Fruit fly (Drosophila melanogaster) whole organism, embryonic: ENCODE measurements around the gene CG1231.

Experiments
- B-H1 ChIP-seq: fragments of 200-800 bp; sonication (Bioruptor generic); IDR thresholded peaks from 3 replicates; pipeline ENCODE4 v1.3.6; 2022; ENCODE audit warnings: missing biosample characterization, missing genetic modification characterization
- BEAF-32 ChIP-seq: fragments of 200-800 bp; sonication (Bioruptor generic); optimal IDR thresholded peaks from 3 replicates; lab custom pipeline; 2017; ENCODE audit warnings: missing biosample characterization, missing genetic modification characterization, mild to moderate bottlenecking, moderate library complexity, missing genetic modification reagents
- CG10462 ChIP-seq: fragments of 200-800 bp; sonication (Bioruptor generic); optimal IDR thresholded peaks from 2 replicates; lab custom pipeline; 2016; ENCODE audit warnings: missing biosample characterization, missing genetic modification characterization
- CG11456 ChIP-seq: fragments of 200-800 bp; sonication (Bioruptor generic); IDR thresholded peaks from 3 replicates; pipeline ENCODE4 v1.3.6; 2022; ENCODE audit warnings: missing biosample characterization, missing genetic modification characterization
- CG1602 ChIP-seq: fragments of 200-800 bp; sonication (Bioruptor generic); optimal IDR thresholded peaks from 3 replicates; lab custom pipeline; 2016; ENCODE audit warnings: missing biosample characterization, missing genetic modification characterization
- CG16813 ChIP-seq: fragments of 200-800 bp; sonication (Bioruptor generic); IDR thresholded peaks from 3 replicates; pipeline ENCODE4 v1.3.6; 2022; ENCODE audit warnings: missing biosample characterization, missing genetic modification characterization; ENCODE audit not compliant: partially characterized antibody
- CG16815 ChIP-seq: fragments of 200-800 bp; sonication (Bioruptor generic); optimal IDR thresholded peaks from 3 replicates; lab custom pipeline; 2017; ENCODE audit warnings: missing biosample characterization, mild to moderate bottlenecking, missing genetic modification characterization
- CG17328 ChIP-seq: fragments of 200-800 bp; sonication (Bioruptor generic); IDR thresholded peaks from 2 replicates; pipeline ENCODE4 v1.3.6; 2022; ENCODE audit warnings: missing biosample characterization, missing genetic modification characterization
- CG2199 ChIP-seq: fragments of 200-800 bp; sonication (Bioruptor generic); IDR thresholded peaks from 3 replicates; pipeline ENCODE4 v1.3.6; 2022; ENCODE audit warnings: missing biosample characterization, missing genetic modification characterization
- CG31224 ChIP-seq: fragments of 200-800 bp; sonication (Bioruptor generic); IDR thresholded peaks from 2 replicates; pipeline ENCODE4 v1.3.6; 2022; ENCODE audit warnings: missing biosample characterization, missing genetic modification characterization
- CG31365 ChIP-seq: fragments of 200-800 bp; sonication (Bioruptor generic); optimal IDR thresholded peaks from 2 replicates; lab custom pipeline; 2018; ENCODE audit warnings: missing biosample characterization, mild to moderate bottlenecking, missing genetic modification characterization
- CG32772 ChIP-seq: fragments of 200-800 bp; sonication (Bioruptor generic); IDR thresholded peaks from 2 replicates; pipeline ENCODE4 v1.3.6; 2022; ENCODE audit warnings: missing biosample characterization, missing genetic modification characterization
- CG4328 ChIP-seq: fragments of 200-800 bp; sonication (Bioruptor generic); optimal IDR thresholded peaks from 3 replicates; lab custom pipeline; 2017; ENCODE audit warnings: missing biosample characterization, missing genetic modification reagents, missing genetic modification characterization
- CG4707 ChIP-seq: fragments of 200-800 bp; sonication (Bioruptor generic); optimal IDR thresholded peaks from 2 replicates; lab custom pipeline; 2018; ENCODE audit warnings: missing biosample characterization, mild to moderate bottlenecking, missing genetic modification characterization, moderate library complexity
- CG6272 ChIP-seq: fragments of 200-800 bp; sonication (Bioruptor generic); IDR thresholded peaks from 2 replicates; pipeline ENCODE4 v1.3.6; 2022; ENCODE audit warnings: missing biosample characterization, missing genetic modification characterization
- CG6765 ChIP-seq: fragments of 200-800 bp; sonication (Bioruptor generic); optimal IDR thresholded peaks from 3 replicates; lab custom pipeline; 2017; ENCODE audit warnings: missing biosample characterization, mild to moderate bottlenecking, missing genetic modification characterization
- CG6791 ChIP-seq: fragments of 200-800 bp; sonication (Bioruptor generic); IDR thresholded peaks from 3 replicates; pipeline ENCODE4 v1.3.6; 2022; ENCODE audit warnings: missing biosample characterization, missing genetic modification characterization; ENCODE audit not compliant: partially characterized antibody
- CG7963 ChIP-seq: fragments of 200-800 bp; sonication (Bioruptor generic); IDR thresholded peaks from 3 replicates; pipeline ENCODE4 v1.3.6; 2022; ENCODE audit warnings: missing biosample characterization, missing genetic modification characterization; ENCODE audit not compliant: partially characterized antibody
- CG8290 ChIP-seq, 3 experiments: fragments of 200-800 bp; sonication (Bioruptor generic); optimal IDR thresholded peaks; 2 replicates each; lab custom pipeline; 2016 to 2019; ENCODE audit warnings: missing biosample characterization in 3 of 3, missing genetic modification characterization in 3 of 3, mild to moderate bottlenecking in 2 of 3, moderate library complexity in 1 of 3
- CG8478 ChIP-seq: fragments of >200 bp; optimal IDR thresholded peaks from 2 replicates; lab custom pipeline; 2018
- Dp ChIP-seq: fragments of 200-800 bp; sonication (Bioruptor generic); optimal IDR thresholded peaks from 2 replicates; lab custom pipeline; 2018; ENCODE audit warnings: missing biosample characterization, mild to moderate bottlenecking, missing genetic modification characterization, moderate library complexity
- Dref ChIP-seq: fragments of 200-800 bp; sonication (Bioruptor generic); IDR thresholded peaks from 2 replicates; pipeline ENCODE4 v1.3.6; 2022; ENCODE audit warnings: missing biosample characterization, missing genetic modification characterization
- Fer2 ChIP-seq: fragments of 200-800 bp; sonication (Bioruptor generic); optimal IDR thresholded peaks from 2 replicates; lab custom pipeline; 2018; ENCODE audit warnings: missing biosample characterization, mild to moderate bottlenecking, missing genetic modification characterization, moderate library complexity
- Hr78 ChIP-seq, 2 experiments: fragments of 200-800 bp in 1 of 2; fragments of >200 bp in 1 of 2; sonication (Bioruptor generic) in 1 of 2; optimal IDR thresholded peaks; 2 replicates each; lab custom pipeline; 2017 to 2019; ENCODE audit warnings: missing biosample characterization in 2 of 2, missing genetic modification characterization in 2 of 2, mild to moderate bottlenecking in 1 of 2, moderate library complexity in 1 of 2
- MESR4 ChIP-seq: fragments of 200-800 bp; sonication (Bioruptor generic); optimal IDR thresholded peaks from 2 replicates; lab custom pipeline; 2018; ENCODE audit warnings: missing biosample characterization, mild to moderate bottlenecking, missing genetic modification characterization, moderate library complexity
- Nf-YB ChIP-seq: fragments of 200-800 bp; sonication (Bioruptor generic); optimal IDR thresholded peaks from 3 replicates; lab custom pipeline; 2019; ENCODE audit warnings: missing biosample characterization, mild to moderate bottlenecking, missing genetic modification characterization, moderate library complexity
- Opbp ChIP-seq: fragments of 200-800 bp; sonication (Bioruptor generic); IDR thresholded peaks from 3 replicates; pipeline ENCODE4 v1.3.6; 2022; ENCODE audit warnings: missing biosample characterization, missing genetic modification characterization; ENCODE audit not compliant: partially characterized antibody
- Scr ChIP-seq: fragments of 200-800 bp; sonication (Bioruptor generic); IDR thresholded peaks from 2 replicates; pipeline ENCODE4 v1.3.6; 2022; ENCODE audit warnings: missing biosample characterization, missing genetic modification characterization; ENCODE audit not compliant: partially characterized antibody
- Taf1 ChIP-seq: fragments of 200-800 bp; sonication (Bioruptor generic); IDR thresholded peaks from 2 replicates; pipeline ENCODE4 v1.3.6; 2022; ENCODE audit warnings: missing biosample characterization, missing genetic modification characterization
- bab2 ChIP-seq: fragments of 200-800 bp; sonication (Bioruptor generic); optimal IDR thresholded peaks from 2 replicates; lab custom pipeline; 2016; ENCODE audit warnings: missing biosample characterization, missing genetic modification characterization
- bbx ChIP-seq: fragments of 200-800 bp; sonication (Bioruptor generic); IDR thresholded peaks from 2 replicates; pipeline ENCODE4 v1.3.6; 2022; ENCODE audit warnings: missing biosample characterization, missing genetic modification characterization; ENCODE audit not compliant: partially characterized antibody
- chif ChIP-seq, 2 experiments: fragments of 200-800 bp; sonication (Bioruptor generic); optimal IDR thresholded peaks; 3 replicates each; lab custom pipeline; 2016; ENCODE audit warnings: missing biosample characterization in 2 of 2, missing genetic modification characterization in 2 of 2
- crol ChIP-seq: fragments of 200-800 bp; sonication (Bioruptor generic); IDR thresholded peaks from 2 replicates; pipeline ENCODE4 v1.3.6; 2022; ENCODE audit warnings: missing biosample characterization, missing genetic modification characterization
- da ChIP-seq: fragments of 200-800 bp; sonication (Bioruptor generic); optimal IDR thresholded peaks from 2 replicates; lab custom pipeline; 2016; ENCODE audit warnings: missing biosample characterization, missing genetic modification characterization
- ewg ChIP-seq: fragments of 200-800 bp; sonication (Bioruptor generic); optimal IDR thresholded peaks from 3 replicates; lab custom pipeline; 2017; ENCODE audit warnings: mild to moderate bottlenecking, missing biosample characterization, missing genetic modification reagents, missing genetic modification characterization
- fd102C ChIP-seq: fragments of 200-800 bp; sonication (Bioruptor generic); optimal IDR thresholded peaks from 2 replicates; lab custom pipeline; 2018; ENCODE audit warnings: missing biosample characterization, mild to moderate bottlenecking, missing genetic modification characterization, moderate library complexity
- gcm2 ChIP-seq: fragments of 200-800 bp; sonication (Bioruptor generic); optimal IDR thresholded peaks from 2 replicates; lab custom pipeline; 2016; ENCODE audit warnings: missing biosample characterization, missing genetic modification characterization
- grau ChIP-seq: fragments of 200-800 bp; optimal IDR thresholded peaks from 3 replicates; lab custom pipeline; 2019; ENCODE audit warnings: missing biosample characterization, mild to moderate bottlenecking, missing genetic modification characterization, moderate library complexity
- hkb ChIP-seq, 2 experiments: fragments of 200-800 bp in 1 of 2; fragments of >200 bp in 1 of 2; sonication (Bioruptor generic) in 1 of 2; IDR thresholded peaks in 1 of 2; optimal IDR thresholded peaks in 1 of 2; 2 replicates each; pipeline versions ENCODE4 v1.3.6 to Lab custom; 2017 to 2022; ENCODE audit warnings: missing biosample characterization in 1 of 2, missing genetic modification characterization in 1 of 2
- hth ChIP-seq: fragments of >200 bp; optimal IDR thresholded peaks from 2 replicates; lab custom pipeline; 2017; ENCODE audit warnings: inconsistent platforms
- lov ChIP-seq, 2 experiments: fragments of 200-800 bp in 1 of 2; fragments of >200 bp in 1 of 2; sonication (Bioruptor generic) in 1 of 2; IDR thresholded peaks in 1 of 2; optimal IDR thresholded peaks in 1 of 2; 2 replicates in 1 of 2; 3 replicates in 1 of 2; pipeline versions ENCODE4 v1.3.6 to Lab custom; 2017 to 2022; ENCODE audit warnings: missing biosample characterization in 1 of 2, missing genetic modification characterization in 1 of 2
- nmo ChIP-seq: fragments of 200-800 bp; sonication (Bioruptor generic); optimal IDR thresholded peaks from 2 replicates; lab custom pipeline; 2018; ENCODE audit warnings: missing biosample characterization, mild to moderate bottlenecking, missing genetic modification characterization, moderate library complexity
- onecut ChIP-seq: fragments of 200-800 bp; sonication (Bioruptor generic); IDR thresholded peaks from 2 replicates; pipeline ENCODE4 v1.3.6; 2022; ENCODE audit warnings: missing biosample characterization, missing genetic modification characterization
- p53 ChIP-seq: fragments of 200-800 bp; sonication (Bioruptor generic); optimal IDR thresholded peaks from 2 replicates; lab custom pipeline; 2016; ENCODE audit warnings: missing biosample characterization, missing genetic modification characterization
- pb ChIP-seq: fragments of 200-800 bp; sonication (Bioruptor generic); optimal IDR thresholded peaks from 3 replicates; lab custom pipeline; 2016; ENCODE audit warnings: missing biosample characterization, missing genetic modification characterization
- pnt ChIP-seq: fragments of 200-800 bp; sonication (Bioruptor generic); optimal IDR thresholded peaks from 3 replicates; lab custom pipeline; 2016; ENCODE audit warnings: missing biosample characterization, missing genetic modification characterization
- sim ChIP-seq: fragments of 200-800 bp; sonication (Bioruptor generic); IDR thresholded peaks from 2 replicates; pipeline ENCODE4 v1.3.6; 2022; ENCODE audit warnings: missing biosample characterization, missing genetic modification characterization
- sr ChIP-seq: fragments of 200-800 bp; sonication (Bioruptor generic); IDR thresholded peaks from 3 replicates; pipeline ENCODE4 v1.3.6; 2022; ENCODE audit warnings: missing biosample characterization, missing genetic modification characterization
- unpg ChIP-seq: fragments of 200-800 bp; sonication (Bioruptor generic); optimal IDR thresholded peaks from 3 replicates; lab custom pipeline; 2018; ENCODE audit warnings: missing biosample characterization, mild to moderate bottlenecking, missing genetic modification characterization, moderate library complexity
- wdn ChIP-seq: fragments of 200-800 bp; sonication (Bioruptor generic); IDR thresholded peaks from 2 replicates; pipeline ENCODE4 v1.3.6; 2022; ENCODE audit warnings: missing biosample characterization, missing genetic modification characterization

CG1231 gene

DNA sequence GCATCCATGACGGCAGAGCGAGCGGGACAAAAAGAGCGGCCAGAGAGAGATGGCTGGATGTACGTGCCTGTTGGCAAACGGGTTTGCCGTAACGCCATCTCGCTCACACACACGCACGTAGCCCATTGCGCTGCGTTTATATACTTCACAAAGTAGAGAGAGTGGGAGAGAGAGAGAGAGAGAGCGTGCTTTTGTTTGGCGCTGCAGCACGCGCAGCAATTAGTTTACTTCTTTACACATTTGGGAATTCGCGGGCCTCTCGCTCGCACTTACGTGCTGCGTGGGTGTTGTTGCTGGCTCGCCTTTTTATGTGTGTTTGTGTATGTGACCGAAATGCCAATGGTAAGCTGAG lies 21.8 kb downstream of the CG1231 start (continued):
- TF ChIP-seq Taf1 (GFP tag; lab: Robert Waterston, UW): no peak
- no peak for TF ChIP-seq CG2199
- peak; percentile 91 for TF ChIP-seq sr
- no peak for TF ChIP-seq fd102C (GFP tag; lab: Kevin White, UChicago)
- TF ChIP-seq Scr (GFP tag; lab: Robert Waterston, UW): peak; percentile 55
- TF ChIP-seq CG31224 (GFP tag; lab: Robert Waterston, UW): no peak
- no peak for TF ChIP-seq Dref (GFP tag; lab: Robert Waterston, UW)
- no peak for TF ChIP-seq grau (tag; lab: Kevin White, UChicago)
- peak; percentile 52; the same call in 1 of the 3 replicates for TF ChIP-seq CG16813 (GFP tag; lab: Robert Waterston, UW)
- no peak for TF ChIP-seq CG10462
- TF ChIP-seq sim (GFP tag; lab: Robert Waterston, UW): no peak
- no peak for TF ChIP-seq CG32772 (GFP tag; lab: Robert Waterston, UW)
- TF ChIP-seq da (GFP tag; lab: Kevin White, UChicago): no peak
- TF ChIP-seq Hr78 (GFP tag; optimal IDR thresholded peaks at IDR 0.05; lab: Kevin White, UChicago): no peak
- TF ChIP-seq ewg (GFP tag; lab: Kevin White, UChicago): peak; percentile 90
- TF ChIP-seq CG17328 (GFP tag; lab: Robert Waterston, UW): no peak
- TF ChIP-seq wdn: no peak
- peak; percentile 100 for TF ChIP-seq CG8478 (lab: Kevin White, UChicago)
- TF ChIP-seq hkb (optimal IDR thresholded peaks at IDR 0.05; lab: Kevin White, UChicago): peak; percentile 38
- TF ChIP-seq hkb (GFP tag; IDR thresholded peaks at IDR 0.05; lab: Robert Waterston, UW): no peak
- TF ChIP-seq unpg (GFP tag; lab: Kevin White, UChicago): no peak
- TF ChIP-seq CG11456: no peak
- peak in 1 of 2 experiments; percentile 13 for TF ChIP-seq chif (GFP tag; optimal IDR thresholded peaks at IDR 0.05; lab: Kevin White, UChicago)
- no peak for TF ChIP-seq CG8290 (GFP tag; optimal IDR thresholded peaks at IDR 0.05; lab: Kevin White, UChicago)
- TF ChIP-seq CG8290 (tag; optimal IDR thresholded peaks at IDR 0.05; lab: Kevin White, UChicago): no peak
- no peak for TF ChIP-seq gcm2 (GFP tag; lab: Kevin White, UChicago)
- TF ChIP-seq crol (GFP tag; lab: Robert Waterston, UW): peak; percentile 43; the same call in 1 of the 2 replicates
- no peak for TF ChIP-seq lov (optimal IDR thresholded peaks at IDR 0.05; lab: Kevin White, UChicago)
- no peak for TF ChIP-seq lov (GFP tag; IDR thresholded peaks at IDR 0.05; lab: Robert Waterston, UW)
- no peak for TF ChIP-seq bab2 (GFP tag; lab: Kevin White, UChicago)
- peak; percentile 6 for TF ChIP-seq p53
- TF ChIP-seq CG6272 (GFP tag; lab: Robert Waterston, UW): peak; percentile 24; the same call in 1 of the 2 replicates
- TF ChIP-seq onecut (GFP tag; lab: Robert Waterston, UW): no peak
- TF ChIP-seq pb (GFP tag; lab: Kevin White, UChicago): peak; percentile 32
- TF ChIP-seq nmo: peak; percentile 32
- TF ChIP-seq CG6791: no peak; the same call in 2 of the 3 replicates
- TF ChIP-seq Nf-YB (GFP tag; lab: Kevin White, UChicago): peak; percentile 100
- no peak for TF ChIP-seq MESR4
- TF ChIP-seq CG6765 (GFP tag; lab: Kevin White, UChicago): no peak
- TF ChIP-seq hth (lab: Kevin White, UChicago): no peak
- TF ChIP-seq Dp (GFP tag; lab: Kevin White, UChicago): no peak
- peak; percentile 60 for TF ChIP-seq bbx (GFP tag; lab: Robert Waterston, UW)
- no peak for TF ChIP-seq Fer2 (tag; lab: Kevin White, UChicago)
- no peak for TF ChIP-seq CG7963 (GFP tag; lab: Robert Waterston, UW)
- no peak for TF ChIP-seq CG1602 (GFP tag; lab: Kevin White, UChicago)
- TF ChIP-seq CG31365: no peak
- TF ChIP-seq Opbp (GFP tag; lab: Robert Waterston, UW): peak; percentile 49; the same call in 1 of the 3 replicates
- no peak for TF ChIP-seq B-H1 (GFP tag; lab: Robert Waterston, UW)
- TF ChIP-seq CG16815 (GFP tag; lab: Kevin White, UChicago): no peak
- TF ChIP-seq CG4328 (GFP tag; lab: Kevin White, UChicago): no peak
- TF ChIP-seq pnt (GFP tag; lab: Kevin White, UChicago): no peak
- no peak for TF ChIP-seq CG4707
- TF ChIP-seq BEAF-32: no peak
